Worm (Caenorhabditis elegans) whole organism, L1 larva: ENCODE measurements around the gene clp-1.

ENCODE experiments used
- Y116A8C.19 ChIP-seq: sonication (generic microtip); optimal IDR thresholded peaks from 2 replicates; lab custom pipeline; 2016; ENCODE audit warnings: missing compliant biosample characterization, missing genetic modification characterization, borderline replicate concordance
- ceh-88 ChIP-seq: fragments of 200-800 bp; sonication (Bioruptor generic); IDR thresholded peaks from 2 replicates; pipeline ENCODE4 v1.3.6; 2022; ENCODE audit warnings: missing genetic modification characterization, missing compliant biosample characterization
- lin-15B ChIP-seq: fragments of 150-350 bp; sonication (generic microtip); optimal IDR thresholded peaks from 3 replicates; lab custom pipeline; 2014; ENCODE audit warnings: missing biosample characterization, missing genetic modification characterization
- lsy-2 ChIP-seq, 2 experiments: fragments of 150-350 bp; optimal IDR thresholded peaks; 2 replicates each; lab custom pipeline; 2014; ENCODE audit warnings: missing biosample characterization in 2 of 2, missing genetic modification characterization in 2 of 2
- mdl-1 ChIP-seq, 2 experiments: fragments of 150-350 bp; optimal IDR thresholded peaks; 2 replicates each; lab custom pipeline; 2014 to 2017; ENCODE audit warnings: missing biosample characterization in 2 of 2, missing genetic modification characterization in 2 of 2, inconsistent platforms in 1 of 2
- nhr-47 ChIP-seq: sonication (generic microtip); optimal IDR thresholded peaks from 2 replicates; lab custom pipeline; 2016; ENCODE audit warnings: mild to moderate bottlenecking, missing genetic modification characterization, moderate library complexity, missing compliant biosample characterization
- sox-4 ChIP-seq: sonication (generic microtip); optimal IDR thresholded peaks from 2 replicates; lab custom pipeline; 2016; ENCODE audit warnings: missing genetic modification characterization, missing compliant biosample characterization
- sptf-1 ChIP-seq: fragments of 150-350 bp; optimal IDR thresholded peaks from 2 replicates; lab custom pipeline; 2014; ENCODE audit warnings: missing biosample characterization, missing genetic modification characterization
- unc-130 ChIP-seq: fragments of 150-350 bp; optimal IDR thresholded peaks from 2 replicates; lab custom pipeline; 2017; ENCODE audit warnings: missing biosample characterization, missing genetic modification characterization, inconsistent platforms
- unc-30 ChIP-seq: sonication (generic microtip); optimal IDR thresholded peaks from 2 replicates; lab custom pipeline; 2017; ENCODE audit warnings: missing biosample characterization, missing genetic modification characterization
- unc-62 ChIP-seq: fragments of 150-350 bp; optimal IDR thresholded peaks from 2 replicates; lab custom pipeline; 2014; ENCODE audit warnings: missing biosample characterization, missing genetic modification reagents, missing genetic modification characterization
- unc-98 ChIP-seq: fragments of 200-800 bp; sonication (Bioruptor generic); IDR thresholded peaks from 2 replicates; pipeline ENCODE4 v1.3.6; 2022; ENCODE audit warnings: missing genetic modification characterization, missing compliant biosample characterization
- zag-1 ChIP-seq: fragments of 150-350 bp; optimal IDR thresholded peaks from 2 replicates; lab custom pipeline; 2014; ENCODE audit warnings: missing biosample characterization, missing genetic modification characterization
- ztf-11 ChIP-seq, 2 experiments: sonication (generic microtip); optimal IDR thresholded peaks; 2 replicates each; lab custom pipeline; 2016 to 2017; ENCODE audit warnings: missing genetic modification characterization in 2 of 2, missing biosample characterization in 1 of 2, missing compliant biosample characterization in 1 of 2

DNA sequence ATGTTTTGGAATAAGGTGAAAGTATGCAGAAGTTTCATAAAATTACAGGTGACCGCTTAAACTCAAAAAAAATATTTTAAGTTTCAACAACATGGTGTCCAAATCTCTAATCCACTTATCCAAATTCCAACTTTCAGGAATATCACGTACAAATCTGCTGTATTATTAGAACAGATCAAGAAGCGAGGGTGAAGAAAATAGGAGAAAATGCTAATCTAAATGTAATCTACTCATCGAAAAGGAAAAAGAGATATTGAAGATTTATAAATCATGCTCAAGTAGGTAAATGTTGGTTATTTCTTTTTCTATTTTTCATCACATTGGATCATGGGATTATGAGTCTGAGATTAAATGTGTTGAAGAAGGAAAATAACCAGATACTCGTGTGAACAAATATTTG lies 21.8 kb downstream of the clp-1 start:
- no peak for TF ChIP-seq unc-30 (tag; lab: Kevin White, UChicago)
- no peak for TF ChIP-seq unc-130
- TF ChIP-seq unc-98 (GFP tag; lab: Robert Waterston, UW): no peak
- TF ChIP-seq lin-15B (tag; lab: Kevin White, UChicago): no peak
- TF ChIP-seq sox-4 (tag; lab: Kevin White, UChicago): no peak
- no peak for TF ChIP-seq mdl-1 (tag; optimal IDR thresholded peaks at IDR 0.05; lab: Kevin White, UChicago)
- no peak for TF ChIP-seq unc-62 (GFP tag; lab: Kevin White, UChicago)
- TF ChIP-seq sptf-1 (tag; lab: Kevin White, UChicago): no peak
- TF ChIP-seq lsy-2 (tag; optimal IDR thresholded peaks at IDR 0.05; lab: Kevin White, UChicago): no peak
- no peak for TF ChIP-seq ceh-88
- TF ChIP-seq Y116A8C.19 (tag; lab: Kevin White, UChicago): no peak
- no peak for TF ChIP-seq ztf-11 (tag; optimal IDR thresholded peaks at IDR 0.05; lab: Kevin White, UChicago)
- no peak for TF ChIP-seq nhr-47 (tag; lab: Kevin White, UChicago)
- no peak for TF ChIP-seq zag-1 (tag; lab: Kevin White, UChicago)
